Fruit fly (Drosophila melanogaster) Kc167 (cell line): ENCODE measurements around the gene Orc2.

ENCODE experiments used
- Myc ChIP-seq: fragments of >200 bp; optimal IDR thresholded peaks from 2 replicates; lab custom pipeline; 2017; ENCODE audit warnings: missing external identifiers
- Sin3A ChIP-seq: fragments of >200 bp; optimal IDR thresholded peaks from 2 replicates; lab custom pipeline; 2018; ENCODE audit warnings: missing external identifiers
- h ChIP-seq: fragments of >200 bp; optimal IDR thresholded peaks from 3 replicates; lab custom pipeline; 2018; ENCODE audit warnings: missing external identifiers
- insv ChIP-seq: fragments of >200 bp; optimal IDR thresholded peaks from 3 replicates; lab custom pipeline; 2018; ENCODE audit warnings: missing external identifiers
- psq ChIP-seq: fragments of >200 bp; optimal IDR thresholded peaks from 2 replicates; lab custom pipeline; 2017; ENCODE audit warnings: missing external identifiers
- ttk ChIP-seq: sonication (Bioruptor generic); optimal IDR thresholded peaks from 2 replicates; lab custom pipeline; 2017; ENCODE audit warnings: missing external identifiers

dm6 chr3R:13939353-13940049, 25.2 kb upstream of the Orc2 start:
- no peak for TF ChIP-seq ttk (lab: Kevin White, UChicago)
- TF ChIP-seq insv (lab: Kevin White, UChicago): no peak
- no peak for TF ChIP-seq Sin3A (lab: Kevin White, UChicago)
- TF ChIP-seq Myc: no peak
- no peak for TF ChIP-seq psq
- TF ChIP-seq h (lab: Kevin White, UChicago): no peak
